Worm (Caenorhabditis elegans) whole organism, L3 larva: ENCODE data around the gene C44B9.3.
A peak's percentile ranks its signal among the peaks of the same experiment; 100 is the strongest.

Experiments
- R02D3.7 ChIP-seq: fragments of 150-350 bp; optimal IDR thresholded peaks from 2 replicates; lab custom pipeline; 2014; ENCODE audit warnings: missing biosample characterization, missing genetic modification characterization
- ZK546.5 ChIP-seq: sonication (generic microtip); optimal IDR thresholded peaks from 2 replicates; lab custom pipeline; 2017; ENCODE audit warnings: missing biosample characterization, missing genetic modification characterization
- aly-2 ChIP-seq: fragments of 150-350 bp; optimal IDR thresholded peaks from 2 replicates; lab custom pipeline; 2014; ENCODE audit warnings: missing biosample characterization, missing genetic modification characterization
- ama-1 ChIP-seq: fragments of 150-350 bp; optimal IDR thresholded peaks from 2 replicates; lab custom pipeline; 2018
- ceh-16 ChIP-seq: sonication (generic microtip); optimal IDR thresholded peaks from 2 replicates; lab custom pipeline; 2017; ENCODE audit warnings: missing biosample characterization, missing genetic modification characterization
- ceh-28 ChIP-seq: fragments of 150-350 bp; optimal IDR thresholded peaks from 2 replicates; lab custom pipeline; 2014; ENCODE audit warnings: missing biosample characterization, missing genetic modification reagents, missing genetic modification characterization
- ceh-9 ChIP-seq: sonication (generic microtip); optimal IDR thresholded peaks from 2 replicates; lab custom pipeline; 2018; ENCODE audit warnings: missing biosample characterization, missing genetic modification characterization
- daf-12 ChIP-seq: fragments of 150-350 bp; optimal IDR thresholded peaks from 2 replicates; lab custom pipeline; 2014; ENCODE audit warnings: missing biosample characterization, missing genetic modification reagents, missing genetic modification characterization
- egl-5 ChIP-seq: fragments of 150-350 bp; optimal IDR thresholded peaks from 2 replicates; lab custom pipeline; 2017; ENCODE audit warnings: missing biosample characterization, missing genetic modification reagents, missing genetic modification characterization, inconsistent platforms
- elt-1 ChIP-seq: fragments of 150-350 bp; optimal IDR thresholded peaks from 2 replicates; lab custom pipeline; 2014; ENCODE audit warnings: missing biosample characterization, missing genetic modification characterization
- eor-1 ChIP-seq, 2 experiments: fragments of 150-350 bp; optimal IDR thresholded peaks; 2 replicates each; lab custom pipeline; 2014 to 2018; ENCODE audit warnings: missing biosample characterization in 2 of 2, missing genetic modification characterization in 2 of 2
- fkh-10 ChIP-seq: sonication (generic microtip); optimal IDR thresholded peaks from 2 replicates; lab custom pipeline; 2017; ENCODE audit warnings: missing biosample characterization, missing genetic modification reagents, missing genetic modification characterization
- fkh-2 ChIP-seq: fragments of 150-350 bp; optimal IDR thresholded peaks from 2 replicates; lab custom pipeline; 2014; ENCODE audit warnings: missing biosample characterization, missing genetic modification reagents, missing genetic modification characterization
- hmg-11 ChIP-seq: sonication (generic microtip); optimal IDR thresholded peaks from 2 replicates; lab custom pipeline; 2016; ENCODE audit warnings: missing genetic modification characterization, missing compliant biosample characterization
- lin-15B ChIP-seq: fragments of 150-350 bp; optimal IDR thresholded peaks from 2 replicates; lab custom pipeline; 2014; ENCODE audit warnings: missing biosample characterization, missing genetic modification characterization
- lin-39 ChIP-seq: fragments of 150-350 bp; optimal IDR thresholded peaks from 2 replicates; lab custom pipeline; 2018; ENCODE audit warnings: missing biosample characterization, missing genetic modification reagents, missing genetic modification characterization
- mml-1 ChIP-seq: fragments of 150-350 bp; sonication (generic microtip); optimal IDR thresholded peaks from 3 replicates; lab custom pipeline; 2014; ENCODE audit warnings: missing biosample characterization, missing genetic modification characterization
- nfya-1 ChIP-seq: sonication (generic microtip); optimal IDR thresholded peaks from 2 replicates; lab custom pipeline; 2017; ENCODE audit warnings: missing genetic modification characterization, mild to moderate bottlenecking, missing compliant biosample characterization, antibody characterized with exemption, moderate library complexity; ENCODE audit not compliant: insufficient read depth
- nhr-11 ChIP-seq: fragments of 150-350 bp; optimal IDR thresholded peaks from 2 replicates; lab custom pipeline; 2014; ENCODE audit warnings: missing biosample characterization, missing genetic modification characterization
- nhr-12 ChIP-seq: fragments of 150-350 bp; optimal IDR thresholded peaks from 2 replicates; lab custom pipeline; 2014; ENCODE audit warnings: missing biosample characterization, missing genetic modification characterization
- nhr-237 ChIP-seq: fragments of 150-350 bp; optimal IDR thresholded peaks from 2 replicates; lab custom pipeline; 2014; ENCODE audit warnings: missing biosample characterization, missing genetic modification characterization
- nhr-25 ChIP-seq: sonication (generic microtip); optimal IDR thresholded peaks from 2 replicates; lab custom pipeline; 2017; ENCODE audit warnings: missing biosample characterization, missing genetic modification characterization
- nhr-28 ChIP-seq: fragments of 150-350 bp; optimal IDR thresholded peaks from 2 replicates; lab custom pipeline; 2014; ENCODE audit warnings: missing biosample characterization, missing genetic modification characterization
- nhr-43 ChIP-seq: sonication (generic microtip); optimal IDR thresholded peaks from 2 replicates; lab custom pipeline; 2016; ENCODE audit warnings: mild to moderate bottlenecking, missing genetic modification characterization, missing compliant biosample characterization; ENCODE audit not compliant: poor library complexity, severe bottlenecking
- nhr-77 ChIP-seq: fragments of 150-350 bp; optimal IDR thresholded peaks from 2 replicates; lab custom pipeline; 2014; ENCODE audit warnings: missing biosample characterization, missing genetic modification characterization
- pha-4 ChIP-seq: fragments of 150-350 bp; optimal IDR thresholded peaks from 2 replicates; lab custom pipeline; 2014; ENCODE audit warnings: missing biosample characterization, missing genetic modification reagents, missing genetic modification characterization
- pqm-1 ChIP-seq: fragments of 150-350 bp; optimal IDR thresholded peaks from 2 replicates; lab custom pipeline; 2017; ENCODE audit warnings: missing biosample characterization, missing genetic modification characterization, inconsistent platforms
- snpc-4 ChIP-seq: fragments of 150-350 bp; optimal IDR thresholded peaks from 2 replicates; lab custom pipeline; 2014; ENCODE audit warnings: missing biosample characterization, missing genetic modification characterization
- tbx-2 ChIP-seq: sonication (generic microtip); optimal IDR thresholded peaks from 2 replicates; lab custom pipeline; 2016; ENCODE audit warnings: mild to moderate bottlenecking, missing genetic modification characterization, missing compliant biosample characterization
- unc-39 ChIP-seq: sonication (generic microtip); optimal IDR thresholded peaks from 4 replicates; lab custom pipeline; 2017; ENCODE audit warnings: missing biosample characterization, missing genetic modification characterization
- zag-1 ChIP-seq: fragments of 150-350 bp; optimal IDR thresholded peaks from 2 replicates; lab custom pipeline; 2014; ENCODE audit warnings: missing biosample characterization, missing genetic modification characterization
- ztf-11 ChIP-seq: fragments of 150-350 bp; optimal IDR thresholded peaks from 2 replicates; lab custom pipeline; 2014; ENCODE audit warnings: missing biosample characterization, missing genetic modification characterization
- ztf-4 ChIP-seq: fragments of 150-350 bp; optimal IDR thresholded peaks from 2 replicates; lab custom pipeline; 2014; ENCODE audit warnings: missing biosample characterization, missing genetic modification characterization

The C44B9.3 gene

ce11 chrIII:10868653-10869392 is 11.2 kb downstream of the C44B9.3 start, which contains the start of the genes cey-4 and vps-50:
Gene cey-4, minus strand, starts transcription at chrIII:10868703.
Gene vps-50, plus strand, starts transcription at chrIII:10869193.
- TF ChIP-seq nhr-12 (tag; lab: Kevin White, UChicago) (no peak), tbx-2 (tag; lab: Kevin White, UChicago) (no peak), nhr-77 (tag; lab: Kevin White, UChicago) (no peak), daf-12 (no peak), ceh-28 (tag; lab: Kevin White, UChicago) (peak; percentile 44), unc-39 (tag; lab: Kevin White, UChicago) (no peak), egl-5 (tag; lab: Kevin White, UChicago) (peak; percentile 13), nhr-11 (tag; lab: Kevin White, UChicago) (no peak), aly-2 (tag; lab: Kevin White, UChicago) (no peak), hmg-11 (peak; percentile 59), ama-1 (lab: Kevin White, UChicago) (no peak), nfya-1 (tag; lab: Kevin White, UChicago) (no peak), lin-15B (tag; lab: Kevin White, UChicago) (peak; percentile 48), snpc-4 (tag; lab: Kevin White, UChicago) (no peak), pha-4 (tag; lab: Kevin White, UChicago) (peak; percentile 27), lin-39 (tag; lab: Kevin White, UChicago) (peak; percentile 53)
- TF ChIP-seq, all 47 proteins: peak for 6

DNA sequence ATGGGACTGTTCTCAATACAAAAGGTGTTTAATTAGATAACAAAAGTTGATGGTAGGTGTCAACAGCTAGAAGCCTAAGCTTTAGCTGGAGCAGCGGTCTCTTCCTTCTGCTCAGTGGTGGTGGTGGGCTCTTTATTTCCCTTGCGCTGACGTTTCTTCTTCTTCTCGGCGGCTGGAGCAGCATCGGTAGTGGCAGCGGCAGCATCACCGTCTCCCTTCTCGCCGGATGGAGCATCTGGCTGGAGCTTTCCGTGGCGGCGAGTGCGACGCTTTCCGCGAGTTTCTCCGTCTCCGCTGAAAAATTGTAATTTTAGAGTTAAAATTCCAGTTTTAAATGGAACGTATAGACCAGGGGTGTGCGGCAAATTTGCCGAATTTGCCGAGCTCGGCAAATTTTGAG is 12.9 kb downstream of the C44B9.3 start:
- TF ChIP-seq ceh-9 (tag; lab: Kevin White, UChicago): no peak
- no peak for TF ChIP-seq nhr-28 (tag; lab: Kevin White, UChicago)
- TF ChIP-seq zag-1 (tag; lab: Kevin White, UChicago): no peak
- no peak for TF ChIP-seq ZK546.5 (tag; lab: Kevin White, UChicago)
- no peak for TF ChIP-seq fkh-10
- no peak for TF ChIP-seq pqm-1
- TF ChIP-seq nhr-43 (tag; lab: Kevin White, UChicago): no peak
- no peak for TF ChIP-seq lin-39 (tag; lab: Kevin White, UChicago)
- TF ChIP-seq mml-1 (tag; lab: Kevin White, UChicago): no peak

DNA sequence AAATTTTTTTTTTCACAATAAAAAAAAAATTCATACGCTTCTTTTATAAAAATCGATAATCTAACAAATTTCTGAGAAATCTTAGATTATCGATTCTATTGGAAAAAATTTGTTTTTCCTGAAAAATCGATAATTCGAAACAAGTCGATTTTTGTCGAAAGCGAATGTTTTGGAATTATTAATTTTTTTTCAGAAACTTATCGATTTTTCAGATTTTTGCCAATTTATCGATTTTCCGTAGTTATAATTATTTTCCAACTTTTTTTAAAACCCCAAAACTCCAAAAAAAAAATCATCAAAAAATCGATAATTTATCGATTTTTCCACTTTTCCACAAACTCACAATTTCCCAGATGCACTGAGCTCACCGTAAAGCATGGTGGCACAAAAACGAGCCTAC is 18.6 kb downstream of the C44B9.3 start:
- TF ChIP-seq nhr-12 (tag; lab: Kevin White, UChicago): no peak
- peak; percentile 96 for TF ChIP-seq ceh-28 (tag; lab: Kevin White, UChicago)

ce11 chrIII:10857984-10858383 is 22.0 kb downstream of the C44B9.3 start, which contains the start of gene oxi-1:
Gene oxi-1, plus strand, starts transcription at chrIII:10858284.
- no peak for TF ChIP-seq daf-12
- TF ChIP-seq eor-1 (tag; optimal IDR thresholded peaks at IDR 0.05; lab: Kevin White, UChicago): no peak
- no peak for TF ChIP-seq ztf-4 (tag; lab: Kevin White, UChicago)
- TF ChIP-seq nhr-28 (tag; lab: Kevin White, UChicago): no peak
- no peak for TF ChIP-seq ceh-16 (tag; lab: Kevin White, UChicago)
- TF ChIP-seq nhr-237 (tag; lab: Kevin White, UChicago): no peak
- no peak for TF ChIP-seq R02D3.7
- TF ChIP-seq nhr-25 (tag; lab: Kevin White, UChicago): no peak
- no peak for TF ChIP-seq ztf-11 (tag; lab: Kevin White, UChicago)
- no peak for TF ChIP-seq elt-1 (tag; lab: Kevin White, UChicago)
- no peak for TF ChIP-seq fkh-2

- TF ChIP-seq mml-1 (tag; lab: Kevin White, UChicago) (no peak), fkh-10 (no peak), nhr-43 (tag; lab: Kevin White, UChicago) (peak; percentile 55)
These were observed 23.2 kb downstream of the C44B9.3 start for ce11 chrIII:10856830-10857229.
